Fruit fly (Drosophila melanogaster): Measurements from ENCODE around the gene hb.

Gene hb

dm6 chr3R:8718356-8718755, 20.7 kb upstream of the hb start, which contains the start of gene Cks85A:
Cks85A (minus strand) TSS chr3R:8718456.
- no peak for TF ChIP-seq CG7556 (GFP tag; optimal IDR thresholded peaks at IDR 0.05)
- TF ChIP-seq CG7271 (tag; optimal IDR thresholded peaks at IDR 0.05), result no peak
- peak in 1 of 2 experiments; percentile 41 for TF ChIP-seq Pdp1 (GFP tag; optimal IDR thresholded peaks at IDR 0.05)

dm6 chr3R:8716551-8716879, 18.9 kb upstream of the hb start:
- TF ChIP-seq CG17912 (GFP tag; optimal IDR thresholded peaks at IDR 0.05) (no peak), Hr39 (optimal IDR thresholded peaks at IDR 0.05) (no peak), sd (tag; optimal IDR thresholded peaks at IDR 0.05) (no peak), Taf1 (GFP tag; IDR thresholded peaks at IDR 0.05) (peak; percentile 17; the same call in 1 of the 2 replicates), grau (tag; optimal IDR thresholded peaks at IDR 0.05) (peak; percentile 75), Drgx (GFP tag; IDR thresholded peaks at IDR 0.05) (no peak), Trl (optimal IDR thresholded peaks at IDR 0.05) (no peak), Trl (GFP tag; optimal IDR thresholded peaks at IDR 0.05) (no peak), nerfin-2 (GFP tag; IDR thresholded peaks at IDR 0.05; ENCODE audit: partially characterized antibody) (no peak), CG8924 (tag; optimal IDR thresholded peaks at IDR 0.05) (no peak)

dm6 chr3R:8715851-8716550, 18.4 kb upstream of the hb start, which contains the start of gene TMEM216:
TMEM216 (plus strand) TSS chr3R:8716243.
- no peak for TF ChIP-seq Atf6 (GFP tag; IDR thresholded peaks at IDR 0.05)
- TF ChIP-seq sens (GFP tag), result peak; percentile 76
- TF ChIP-seq nerfin-1 (tag; optimal IDR thresholded peaks at IDR 0.05), result no peak
- no peak for TF ChIP-seq kni (GFP tag; optimal IDR thresholded peaks at IDR 0.05)
- no peak for TF ChIP-seq ara (GFP tag; IDR thresholded peaks at IDR 0.05)
- peak; percentile 20 for TF ChIP-seq CG10431 (GFP tag; optimal IDR thresholded peaks at IDR 0.05)
- no peak for TF ChIP-seq cwo (GFP tag; optimal IDR thresholded peaks at IDR 0.05)
- TF ChIP-seq ase (GFP tag; IDR thresholded peaks at IDR 0.05), result no peak
- no peak for TF ChIP-seq Hsf (GFP tag; optimal IDR thresholded peaks at IDR 0.05)
- no peak for TF ChIP-seq lmd (GFP tag; IDR thresholded peaks at IDR 0.05)
- TF ChIP-seq B-H2 (GFP tag; optimal IDR thresholded peaks at IDR 0.05), result no peak
- TF ChIP-seq dati (GFP tag; IDR thresholded peaks at IDR 0.05), result no peak
- peak; percentile 36 for TF ChIP-seq CG10543 (GFP tag; optimal IDR thresholded peaks at IDR 0.05)
- TF ChIP-seq hkb (optimal IDR thresholded peaks at IDR 0.05), result no peak
- TF ChIP-seq hkb (GFP tag; IDR thresholded peaks at IDR 0.05), result no peak
- TF ChIP-seq Fer1 (GFP tag; optimal IDR thresholded peaks at IDR 0.05), result no peak
- peak; percentile 42 for TF ChIP-seq CG33213 (GFP tag; optimal IDR thresholded peaks at IDR 0.05)
- TF ChIP-seq B-H1 (GFP tag; IDR thresholded peaks at IDR 0.05), result no peak
- TF ChIP-seq Oaz (GFP tag; IDR thresholded peaks at IDR 0.05), result no peak
- no peak for TF ChIP-seq Hr39 (optimal IDR thresholded peaks at IDR 0.05)
- no peak for TF ChIP-seq pnt (GFP tag; optimal IDR thresholded peaks at IDR 0.05)
- TF ChIP-seq lbe (GFP tag; optimal IDR thresholded peaks at IDR 0.05), result peak; percentile 11
- TF ChIP-seq Ravus (GFP tag; IDR thresholded peaks at IDR 0.05), result no peak
- TF ChIP-seq Bgb (GFP tag; IDR thresholded peaks at IDR 0.05; ENCODE audit: partially characterized antibody), result peak; percentile 30; the same call in 1 of the 2 replicates
- no peak for TF ChIP-seq CG11093 (GFP tag; IDR thresholded peaks at IDR 0.05)
- no peak for TF ChIP-seq cad (GFP tag; optimal IDR thresholded peaks at IDR 0.05)
- TF ChIP-seq z (GFP tag; IDR thresholded peaks at IDR 0.05), result no peak
- TF ChIP-seq ac (GFP tag; optimal IDR thresholded peaks at IDR 0.05), result no peak
- no peak for TF ChIP-seq CG6854 (GFP tag; optimal IDR thresholded peaks at IDR 0.05)
- TF ChIP-seq CG10565 (GFP tag; optimal IDR thresholded peaks at IDR 0.05), result no peak
- no peak for TF ChIP-seq sisA (GFP tag; IDR thresholded peaks at IDR 0.05)
- TF ChIP-seq trh (GFP tag; optimal IDR thresholded peaks at IDR 0.05), result no peak
- TF ChIP-seq hth (optimal IDR thresholded peaks at IDR 0.05), result no peak
- no peak for TF ChIP-seq lola (GFP tag; optimal IDR thresholded peaks at IDR 0.05)
- TF ChIP-seq CG4730 (GFP tag; IDR thresholded peaks at IDR 0.05), result no peak
- TF ChIP-seq Chrac-16 (GFP tag; optimal IDR thresholded peaks at IDR 0.05), result no peak
- TF ChIP-seq insv (GFP tag; optimal IDR thresholded peaks at IDR 0.05), result peak in 1 of 2 experiments; percentile 73

All from whole organism, embryonic.